Worm (Caenorhabditis elegans) whole organism, L2 larva: ENCODE measurements around the gene fbxb-1.

Experiments used
- elt-3 ChIP-seq: sonication (generic microtip); optimal IDR thresholded peaks from 2 replicates; lab custom pipeline; 2017; ENCODE audit warnings: missing biosample characterization, missing genetic modification characterization
- mab-5 ChIP-seq: fragments of 150-350 bp; optimal IDR thresholded peaks from 2 replicates; lab custom pipeline; 2014; ENCODE audit warnings: missing biosample characterization, missing genetic modification characterization
- nhr-23 ChIP-seq: fragments of 150-350 bp; optimal IDR thresholded peaks from 2 replicates; lab custom pipeline; 2014; ENCODE audit warnings: missing biosample characterization, missing genetic modification reagents, missing genetic modification characterization
- nhr-237 ChIP-seq: fragments of 150-350 bp; optimal IDR thresholded peaks from 2 replicates; lab custom pipeline; 2014; ENCODE audit warnings: missing biosample characterization, missing genetic modification characterization
- peb-1 ChIP-seq: fragments of 150-350 bp; optimal IDR thresholded peaks from 2 replicates; lab custom pipeline; 2014; ENCODE audit warnings: missing biosample characterization, missing genetic modification characterization
- zag-1 ChIP-seq: fragments of 150-350 bp; optimal IDR thresholded peaks from 2 replicates; lab custom pipeline; 2014; ENCODE audit warnings: missing biosample characterization, missing genetic modification characterization

DNA sequence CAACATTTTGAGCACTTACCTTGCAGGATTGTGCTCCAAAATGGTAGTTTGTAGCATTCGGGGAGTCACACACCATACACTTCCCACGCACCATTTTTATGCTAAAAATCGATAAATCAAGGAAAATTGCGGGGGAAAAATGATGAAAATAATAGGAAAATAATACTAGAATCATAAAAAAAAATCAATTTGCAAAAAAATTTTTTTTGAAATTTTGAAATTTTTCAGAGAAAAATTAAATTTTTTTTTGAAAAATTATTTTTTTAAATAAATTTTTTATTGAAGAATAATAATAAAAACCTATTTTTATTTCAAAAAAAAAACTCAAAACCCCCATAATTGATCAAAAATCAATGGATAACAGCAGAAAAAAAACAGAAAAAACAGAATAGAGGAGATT is 28.4 kb upstream of the fbxb-1 start, which contains the start of gene nhr-79:
- no peak for TF ChIP-seq nhr-23 (tag; lab: Kevin White, UChicago)
- no peak for TF ChIP-seq elt-3 (tag; lab: Kevin White, UChicago)
- no peak for TF ChIP-seq mab-5
- no peak for TF ChIP-seq peb-1 (tag; lab: Kevin White, UChicago)
- TF ChIP-seq zag-1, result no peak
- TF ChIP-seq nhr-237 (tag; lab: Kevin White, UChicago), result no peak
